Fruit fly (Drosophila melanogaster) whole organism: ENCODE measurements around the gene Prosbeta2R1.

ENCODE experiments used
- CG8478 ChIP-seq: fragments of >200 bp; optimal IDR thresholded peaks from 2 replicates; lab custom pipeline; 2018; ENCODE audit warnings: inconsistent platforms
- Dll ChIP-seq: fragments of >200 bp; optimal IDR thresholded peaks from 2 replicates; lab custom pipeline; 2017
- pan ChIP-seq: fragments of >200 bp; optimal IDR thresholded peaks from 2 replicates; lab custom pipeline; 2017
- psq ChIP-seq: fragments of >200 bp; optimal IDR thresholded peaks from 2 replicates; lab custom pipeline; 2017
- usp ChIP-seq: fragments of >200 bp; optimal IDR thresholded peaks from 2 replicates; lab custom pipeline; 2017; ENCODE audit warnings: missing biosample characterization, missing genetic modification characterization, mixed read lengths

DNA sequence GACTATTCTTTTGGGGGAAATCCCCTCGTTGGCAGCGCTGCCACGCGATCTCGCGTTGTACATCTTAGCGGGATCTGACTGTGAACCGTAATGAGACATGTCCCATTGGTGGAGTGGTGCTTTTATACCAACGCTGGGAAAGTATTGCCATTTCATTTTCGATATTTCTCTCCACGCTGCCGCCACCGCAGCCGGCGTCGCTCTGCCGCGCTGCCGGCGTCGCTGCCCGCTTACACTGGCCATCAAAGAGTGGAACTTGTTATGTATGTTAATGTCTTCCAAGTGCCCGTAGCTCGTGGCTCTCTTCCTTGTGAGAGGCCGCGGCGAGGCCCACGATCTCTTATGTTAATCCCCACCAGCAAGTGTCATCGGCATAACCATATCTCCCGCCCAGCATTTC, 27.2 kb upstream of the Prosbeta2R1 start, which contains the start of gene CG3108:
- TF ChIP-seq psq (lab: Kevin White, UChicago) (no peak), CG8478 (lab: Kevin White, UChicago) (no peak), pan (lab: Kevin White, UChicago) (no peak), usp (GFP tag; lab: Kevin White, UChicago) (no peak), Dll (lab: Kevin White, UChicago) (no peak)
